Worm (Caenorhabditis elegans): ENCODE measurements around the gene Y110A2AR.1.

The Y110A2AR.1 gene

DNA sequence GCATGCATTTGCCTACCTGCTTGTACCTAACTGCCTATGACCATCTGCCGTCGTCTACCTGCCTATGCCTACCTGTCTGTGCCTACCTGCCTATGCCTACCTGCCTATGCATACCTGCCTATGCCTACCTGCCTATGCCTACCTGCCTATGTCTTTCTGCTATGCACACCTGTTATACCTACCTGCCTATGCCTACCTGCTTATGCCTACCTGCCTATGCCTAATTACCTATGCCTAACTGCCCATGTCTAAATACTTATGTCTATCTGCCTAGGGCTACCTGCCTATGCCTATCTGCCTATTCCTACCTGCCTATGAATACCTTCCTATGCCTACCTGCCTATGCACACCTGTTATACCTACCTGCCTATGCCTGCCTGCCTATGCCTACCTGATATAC, 46.8 kb downstream of the Y110A2AR.1 start:
- no peak for TF ChIP-seq ets-7 (tag; optimal IDR thresholded peaks at IDR 0.05)
- TF ChIP-seq sea-1 (GFP tag; conservative IDR thresholded peaks at IDR 0.05), result no peak
- no peak for TF ChIP-seq pes-1 (GFP tag; IDR thresholded peaks at IDR 0.05)
- no peak for TF ChIP-seq scrt-1 (GFP tag; IDR thresholded peaks at IDR 0.05)
- TF ChIP-seq hnd-1 (tag; optimal IDR thresholded peaks at IDR 0.05), result no peak
- TF ChIP-seq tbx-37 (GFP tag; conservative IDR thresholded peaks at IDR 0.05), result no peak
- TF ChIP-seq aly-1 (tag; optimal IDR thresholded peaks at IDR 0.05), result no peak
- TF ChIP-seq flt-1 (GFP tag; IDR thresholded peaks at IDR 0.05), result no peak
- TF ChIP-seq B0310.2 (tag; optimal IDR thresholded peaks at IDR 0.05), result no peak
- no peak for TF ChIP-seq tra-4 (tag; optimal IDR thresholded peaks at IDR 0.05)
- TF ChIP-seq hmg-4 (GFP tag; optimal IDR thresholded peaks at IDR 0.05), result no peak
- TF ChIP-seq F13C5.2 (tag; optimal IDR thresholded peaks at IDR 0.05), result no peak
- no peak for TF ChIP-seq hmbx-1 (tag; optimal IDR thresholded peaks at IDR 0.05)
- no peak for TF ChIP-seq ceh-36 (tag; optimal IDR thresholded peaks at IDR 0.05)
- no peak for TF ChIP-seq ceh-13 (GFP tag; optimal IDR thresholded peaks at IDR 0.05)
- no peak for TF ChIP-seq tbx-11 (GFP tag; IDR thresholded peaks at IDR 0.05)
- no peak for TF ChIP-seq ama-1 (optimal IDR thresholded peaks at IDR 0.05)

DNA sequence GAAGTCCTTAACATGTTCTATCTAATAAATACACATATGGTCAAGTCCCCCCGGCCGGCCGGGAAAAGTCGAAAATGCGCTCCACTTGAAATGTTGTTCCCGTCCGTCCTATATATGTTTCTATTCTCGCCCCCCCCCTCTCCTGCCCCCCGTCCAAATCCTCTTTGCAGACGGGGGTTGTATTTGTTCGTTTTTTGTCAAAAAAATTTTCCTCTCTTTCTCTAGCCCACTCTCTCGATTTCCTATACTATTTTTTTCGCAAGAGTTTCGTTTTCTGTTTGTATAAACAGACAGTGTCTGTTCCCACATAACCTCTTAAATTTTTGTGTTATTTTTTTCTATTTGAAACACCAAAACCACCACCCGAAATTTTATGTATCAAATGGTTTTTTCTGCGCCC, 47.6 kb downstream of the Y110A2AR.1 start:
- TF ChIP-seq hmg-4 (GFP tag; optimal IDR thresholded peaks at IDR 0.05), result no peak
- TF ChIP-seq B0310.2 (tag; optimal IDR thresholded peaks at IDR 0.05), result no peak
- TF ChIP-seq tbx-37 (GFP tag; conservative IDR thresholded peaks at IDR 0.05), result no peak
- TF ChIP-seq sea-1 (GFP tag; conservative IDR thresholded peaks at IDR 0.05), result no peak
- no peak for TF ChIP-seq tra-4 (tag; optimal IDR thresholded peaks at IDR 0.05)
- no peak for TF ChIP-seq hmbx-1 (tag; optimal IDR thresholded peaks at IDR 0.05)
- no peak for TF ChIP-seq flt-1 (GFP tag; IDR thresholded peaks at IDR 0.05)
- no peak for TF ChIP-seq scrt-1 (GFP tag; IDR thresholded peaks at IDR 0.05)
- no peak for TF ChIP-seq ama-1 (optimal IDR thresholded peaks at IDR 0.05)

All from whole organism, early embryonic.